Worm (Caenorhabditis elegans): ENCODE results near the gene sop-2.

DNA sequence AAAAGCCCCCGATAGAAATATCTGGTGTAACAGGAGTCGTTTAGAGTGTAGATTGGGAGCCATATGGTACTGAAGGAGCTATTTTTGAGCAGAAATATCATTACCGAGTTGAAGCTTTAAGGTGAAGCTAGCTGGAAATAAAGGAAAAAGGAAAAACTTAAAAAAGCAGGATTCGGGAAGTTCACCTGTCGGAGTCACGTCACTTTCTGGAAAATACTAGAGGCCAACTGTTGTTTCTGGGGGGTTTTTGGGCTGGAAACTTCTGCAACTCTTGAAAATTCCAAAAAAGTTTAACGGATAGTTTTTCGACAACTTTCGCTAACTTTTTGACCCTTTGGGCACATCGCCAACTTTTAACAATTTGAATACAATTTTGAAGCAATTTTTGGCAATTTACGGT lies 16.4 kb upstream of the sop-2 start, which contains the start of gene sre-53:
- no peak for TF ChIP-seq him-1 (tag; optimal IDR thresholded peaks at IDR 0.05)
- no peak for TF ChIP-seq dao-5 (tag; optimal IDR thresholded peaks at IDR 0.05)
- TF ChIP-seq W03F9.2 (tag; optimal IDR thresholded peaks at IDR 0.05) = no peak
